Worm (Caenorhabditis elegans): ENCODE measurements around the gene srbc-11.

- TF ChIP-seq Y56A3A.18 (GFP tag; IDR thresholded peaks at IDR 0.05) = no peak
- TF ChIP-seq unc-62 (GFP tag; optimal IDR thresholded peaks at IDR 0.05) = no peak
- TF ChIP-seq B0336.3 (GFP tag; IDR thresholded peaks at IDR 0.05) = no peak
- no peak for TF ChIP-seq ama-1 (optimal IDR thresholded peaks at IDR 0.05)
- no peak for TF ChIP-seq ama-1 (GFP tag; optimal IDR thresholded peaks at IDR 0.05)
- TF ChIP-seq snpc-4 (GFP tag; optimal IDR thresholded peaks at IDR 0.05) = no peak
- no peak for TF ChIP-seq snpc-4 (tag; optimal IDR thresholded peaks at IDR 0.05)
- TF ChIP-seq attf-6 (GFP tag; IDR thresholded peaks at IDR 0.05) = no peak
- no peak for TF ChIP-seq lin-26 (GFP tag; IDR thresholded peaks at IDR 0.05)
- no peak for TF ChIP-seq lag-1 (GFP tag; IDR thresholded peaks at IDR 0.05)
Observed at ce11 chrV:7476766-7477165, 18.3 kb downstream of the srbc-11 start, which contains the start of gene srh-125.

Data from whole organism, young adult.